Worm (Caenorhabditis elegans): ENCODE results near the gene dod-24.

- TF ChIP-seq snpc-4 (tag; optimal IDR thresholded peaks at IDR 0.05) (no peak), lin-15B (tag; optimal IDR thresholded peaks at IDR 0.05) (no peak), aly-2 (tag; optimal IDR thresholded peaks at IDR 0.05) (no peak), ceh-82 (tag; optimal IDR thresholded peaks at IDR 0.05) (no peak), unc-62 (GFP tag; optimal IDR thresholded peaks at IDR 0.05) (no peak), ztf-11 (tag; optimal IDR thresholded peaks at IDR 0.05) (no peak), nhr-12 (tag; optimal IDR thresholded peaks at IDR 0.05) (no peak)
These were observed 1.5 kb upstream of the dod-24 start, which contains the start of gene dct-19 for ce11 chrIV:12942633-12943032.
